Fruit fly (Drosophila melanogaster): ENCODE measurements around the gene CG12219.

The CG12219 gene

dm6 chrX:6338738-6339614 is 37.9 kb upstream of the CG12219 start:
- peak; percentile 19 for TF ChIP-seq CG9437 (GFP tag; optimal IDR thresholded peaks at IDR 0.05)
- TF ChIP-seq CG3847 (GFP tag; IDR thresholded peaks at IDR 0.05) = 0 out of 2 replicates have a peak, but pooled peaks have one; percentile 13
- peak; percentile 29 for TF ChIP-seq Meics (GFP tag; optimal IDR thresholded peaks at IDR 0.05)
- TF ChIP-seq NFAT (GFP tag; IDR thresholded peaks at IDR 0.05) = 0 out of 2 replicates have a peak, but pooled peaks have one; percentile 4
- TF ChIP-seq CG6254 (GFP tag; optimal IDR thresholded peaks at IDR 0.05) = peak; percentile 15
- TF ChIP-seq mam (GFP tag; optimal IDR thresholded peaks at IDR 0.05) = peak; percentile 29
- TF ChIP-seq unpg (GFP tag; optimal IDR thresholded peaks at IDR 0.05) = peak; percentile 0
- TF ChIP-seq Dad (GFP tag; optimal IDR thresholded peaks at IDR 0.05) = peak; percentile 28
- 0 out of 2 replicates have a peak, but pooled peaks have one; percentile 38 for TF ChIP-seq CG14014 (GFP tag; IDR thresholded peaks at IDR 0.05)
- peak; percentile 6; the same call in 1 of the 2 replicates for TF ChIP-seq ttk (GFP tag; IDR thresholded peaks at IDR 0.05)
- peak; percentile 13 for TF ChIP-seq zfh2 (GFP tag; optimal IDR thresholded peaks at IDR 0.05)
- TF ChIP-seq CG18262 (tag; optimal IDR thresholded peaks at IDR 0.05) = peak; percentile 31
- TF ChIP-seq nom (GFP tag; optimal IDR thresholded peaks at IDR 0.05) = peak; percentile 16
- TF ChIP-seq CG6683 (GFP tag; optimal IDR thresholded peaks at IDR 0.05) = no peak
- peak; percentile 41; the same call in 1 of the 3 replicates for TF ChIP-seq CG17361 (GFP tag; IDR thresholded peaks at IDR 0.05)
- TF ChIP-seq onecut (GFP tag; IDR thresholded peaks at IDR 0.05) = peak; percentile 94
- TF ChIP-seq CG4820 (GFP tag; optimal IDR thresholded peaks at IDR 0.05) = no peak
- peak; percentile 35 for TF ChIP-seq Sox102F (GFP tag; optimal IDR thresholded peaks at IDR 0.05)
- peak; percentile 19 for TF ChIP-seq Sox100B (GFP tag; optimal IDR thresholded peaks at IDR 0.05)
- no peak for TF ChIP-seq vfl (GFP tag; optimal IDR thresholded peaks at IDR 0.05)
- TF ChIP-seq zfh1 (GFP tag; IDR thresholded peaks at IDR 0.05) = 0 out of 3 replicates have a peak, but pooled peaks have one; percentile 30
- peak; percentile 31 for TF ChIP-seq CG7786 (GFP tag; optimal IDR thresholded peaks at IDR 0.05)
- no peak for TF ChIP-seq Aef1 (GFP tag; IDR thresholded peaks at IDR 0.05)
- peak in 1 of 2 experiments; percentile 66 for TF ChIP-seq eve (GFP tag; optimal IDR thresholded peaks at IDR 0.05)
- no peak for TF ChIP-seq CG11723 (GFP tag; optimal IDR thresholded peaks at IDR 0.05)
- TF ChIP-seq CG11085 (GFP tag; IDR thresholded peaks at IDR 0.05) = 0 out of 2 replicates have a peak, but pooled peaks have one; percentile 21
- TF ChIP-seq CG30403 (GFP tag; optimal IDR thresholded peaks at IDR 0.05) = peak; percentile 45
- peak; percentile 24 for TF ChIP-seq ind (GFP tag; optimal IDR thresholded peaks at IDR 0.05)
- peak; percentile 21 for TF ChIP-seq CG13424 (tag; optimal IDR thresholded peaks at IDR 0.05)
- no peak for TF ChIP-seq Sry-β (GFP tag; optimal IDR thresholded peaks at IDR 0.05)
- TF ChIP-seq slp2 (GFP tag; optimal IDR thresholded peaks at IDR 0.05) = no peak
- TF ChIP-seq HLH54F (GFP tag; optimal IDR thresholded peaks at IDR 0.05) = peak; percentile 4
- TF ChIP-seq chinmo (GFP tag; IDR thresholded peaks at IDR 0.05; ENCODE audit: partially characterized antibody) = no peak
- TF ChIP-seq CG7556 (GFP tag; optimal IDR thresholded peaks at IDR 0.05) = peak; percentile 54
- no peak for TF ChIP-seq hbn (GFP tag; IDR thresholded peaks at IDR 0.05; ENCODE audit: partially characterized antibody)
- peak; percentile 27 for TF ChIP-seq Hand (GFP tag; optimal IDR thresholded peaks at IDR 0.05)
- TF ChIP-seq CG13624 (GFP tag; optimal IDR thresholded peaks at IDR 0.05) = peak; percentile 22
- TF ChIP-seq vvl (GFP tag; IDR thresholded peaks at IDR 0.05) = no peak
- TF ChIP-seq CG32532 (GFP tag; IDR thresholded peaks at IDR 0.05) = peak; percentile 46; the same call in 1 of the 2 replicates
- TF ChIP-seq pho (GFP tag; optimal IDR thresholded peaks at IDR 0.05) = peak; percentile 25
- TF ChIP-seq Pdp1 (GFP tag; optimal IDR thresholded peaks at IDR 0.05) = peak; percentile 8 to 43
- TF ChIP-seq CG8944 (GFP tag; optimal IDR thresholded peaks at IDR 0.05) = peak; percentile 1
- TF ChIP-seq CG5245 (GFP tag; optimal IDR thresholded peaks at IDR 0.05) = no peak
- peak; percentile 18 for TF ChIP-seq abd-A (tag; optimal IDR thresholded peaks at IDR 0.05)
- peak; percentile 11 for TF ChIP-seq Blimp-1 (GFP tag; optimal IDR thresholded peaks at IDR 0.05)
- TF ChIP-seq CG11247 (GFP tag; IDR thresholded peaks at IDR 0.05) = 0 out of 2 replicates have a peak, but pooled peaks have one; percentile 19
- TF ChIP-seq tio (GFP tag; optimal IDR thresholded peaks at IDR 0.05) = peak; percentile 11
- peak; percentile 27 for TF ChIP-seq CG13775 (GFP tag; optimal IDR thresholded peaks at IDR 0.05)
